Worm (Caenorhabditis elegans) whole organism, young adult: ENCODE results near the gene srd-68.

ENCODE experiments used
- ZK185.1 ChIP-seq: sonication (generic microtip); optimal IDR thresholded peaks from 2 replicates; lab custom pipeline; 2016; ENCODE audit warnings: mild to moderate bottlenecking, missing genetic modification characterization, missing compliant biosample characterization; ENCODE audit not compliant: poor library complexity, severe bottlenecking
- pha-4 ChIP-seq: fragments of 150-350 bp; sonication (generic microtip); optimal IDR thresholded peaks from 2 replicates; lab custom pipeline; 2014; ENCODE audit warnings: missing biosample characterization, missing genetic modification reagents, missing genetic modification characterization

- TF ChIP-seq ZK185.1 (tag; lab: Kevin White, UChicago) (no peak), pha-4 (tag; lab: Kevin White, UChicago) (no peak)
These were observed 9.2 kb downstream of the srd-68 start, which contains the start of gene F09C6.15 for ce11 chrV:16893440-16893839.
